Fruit fly (Drosophila melanogaster) whole organism, embryonic: Measurements from ENCODE around the gene dgt2.

ENCODE experiments used
- Awh ChIP-seq: fragments of 200-800 bp; sonication (Bioruptor generic); IDR thresholded peaks from 2 replicates; pipeline ENCODE4, ENCODE4 v1.3.6; 2022; ENCODE audit warnings: missing biosample characterization, missing genetic modification characterization
- CG11504 ChIP-seq: fragments of 200-800 bp; sonication (Bioruptor generic); optimal IDR thresholded peaks from 3 replicates; lab custom pipeline; 2019; ENCODE audit warnings: missing biosample characterization, mild to moderate bottlenecking, missing genetic modification characterization, moderate library complexity
- CG11696 ChIP-seq: fragments of 200-800 bp; sonication (Bioruptor generic); IDR thresholded peaks from 2 replicates; pipeline ENCODE4 v1.3.6; 2022; ENCODE audit warnings: missing biosample characterization, missing genetic modification characterization
- CG12155 ChIP-seq: fragments of 200-800 bp; sonication (Bioruptor generic); optimal IDR thresholded peaks from 3 replicates; lab custom pipeline; 2016; ENCODE audit warnings: missing biosample characterization, missing genetic modification characterization
- CG17359 ChIP-seq: fragments of 200-800 bp; sonication (Bioruptor generic); optimal IDR thresholded peaks from 3 replicates; lab custom pipeline; 2018; ENCODE audit warnings: missing biosample characterization, mild to moderate bottlenecking, missing genetic modification characterization, moderate library complexity
- CG18011 ChIP-seq: fragments of 200-800 bp; sonication (Bioruptor generic); optimal IDR thresholded peaks from 2 replicates; lab custom pipeline; 2017; ENCODE audit warnings: missing biosample characterization, missing genetic modification characterization, mild to moderate bottlenecking, moderate library complexity, missing genotype
- CG2199 ChIP-seq: fragments of 200-800 bp; sonication (Bioruptor generic); IDR thresholded peaks from 3 replicates; pipeline ENCODE4 v1.3.6; 2022; ENCODE audit warnings: missing biosample characterization, missing genetic modification characterization
- CG2712 ChIP-seq: fragments of 200-800 bp; optimal IDR thresholded peaks from 3 replicates; lab custom pipeline; 2019; ENCODE audit warnings: missing biosample characterization, mild to moderate bottlenecking, missing genetic modification characterization, moderate library complexity
- CG30431 ChIP-seq: fragments of 200-800 bp; sonication (Bioruptor generic); optimal IDR thresholded peaks from 2 replicates; lab custom pipeline; 2017; ENCODE audit warnings: missing biosample characterization, missing genetic modification characterization
- CG33213 ChIP-seq: fragments of 200-800 bp; sonication (Bioruptor generic); optimal IDR thresholded peaks from 3 replicates; lab custom pipeline; 2016; ENCODE audit warnings: missing biosample characterization, missing genetic modification characterization
- CG4282 ChIP-seq: fragments of 200-800 bp; sonication (Bioruptor generic); optimal IDR thresholded peaks from 2 replicates; lab custom pipeline; 2016; ENCODE audit warnings: missing biosample characterization, missing genetic modification characterization
- CG6683 ChIP-seq: fragments of 200-800 bp; sonication (Bioruptor generic); optimal IDR thresholded peaks from 2 replicates; lab custom pipeline; 2017; ENCODE audit warnings: missing biosample characterization, mild to moderate bottlenecking, missing genetic modification characterization, missing genetic modification reagents
- CG7271 ChIP-seq: fragments of 200-800 bp; sonication (Bioruptor generic); optimal IDR thresholded peaks from 2 replicates; lab custom pipeline; 2018; ENCODE audit warnings: missing biosample characterization, mild to moderate bottlenecking, missing genetic modification characterization, moderate library complexity
- CG8388 ChIP-seq: fragments of 200-800 bp; sonication (Bioruptor generic); optimal IDR thresholded peaks from 2 replicates; lab custom pipeline; 2019; ENCODE audit warnings: missing biosample characterization, mild to moderate bottlenecking, missing genetic modification characterization, moderate library complexity
- CG8765 ChIP-seq: fragments of 200-800 bp; sonication (Bioruptor generic); IDR thresholded peaks from 2 replicates; pipeline ENCODE4 v1.3.6; 2022; ENCODE audit warnings: missing biosample characterization, missing genetic modification characterization
- Camta ChIP-seq: fragments of 200-800 bp; sonication (Bioruptor generic); optimal IDR thresholded peaks from 2 replicates; lab custom pipeline; 2016; ENCODE audit warnings: missing biosample characterization, missing genetic modification characterization
- CkIIα-i1 ChIP-seq: fragments of 200-800 bp; sonication (Bioruptor generic); IDR thresholded peaks from 2 replicates; pipeline ENCODE4 v1.3.6; 2022; ENCODE audit warnings: missing biosample characterization, missing genetic modification characterization
- E2f2 ChIP-seq: fragments of 200-800 bp; sonication (Bioruptor generic); IDR thresholded peaks from 2 replicates; pipeline ENCODE4 v1.3.6; 2022; ENCODE audit warnings: missing biosample characterization, missing genetic modification characterization
- ERR ChIP-seq: fragments of 200-800 bp; sonication (Bioruptor generic); optimal IDR thresholded peaks from 2 replicates; lab custom pipeline; 2016; ENCODE audit warnings: missing biosample characterization, missing genetic modification characterization
- Fer3 ChIP-seq: fragments of 200-800 bp; sonication (Bioruptor generic); optimal IDR thresholded peaks from 2 replicates; lab custom pipeline; 2018; ENCODE audit warnings: missing biosample characterization, mild to moderate bottlenecking, missing genetic modification characterization, moderate library complexity
- HLH4C ChIP-seq: fragments of 200-800 bp; sonication (Bioruptor generic); IDR thresholded peaks from 3 replicates; pipeline ENCODE4 v1.3.6; 2022; ENCODE audit warnings: missing biosample characterization, missing genetic modification characterization; ENCODE audit not compliant: partially characterized antibody
- MTF-1 ChIP-seq: fragments of 200-800 bp; sonication (Bioruptor generic); optimal IDR thresholded peaks from 2 replicates; lab custom pipeline; 2018; ENCODE audit warnings: missing biosample characterization, mild to moderate bottlenecking, missing genetic modification characterization, borderline replicate concordance
- NfI ChIP-seq: fragments of 200-800 bp; sonication (Bioruptor generic); optimal IDR thresholded peaks from 3 replicates; lab custom pipeline; 2018; ENCODE audit warnings: missing biosample characterization, mild to moderate bottlenecking, missing genetic modification characterization, moderate library complexity
- Pdp1 ChIP-seq, 2 experiments: fragments of 200-800 bp; sonication (Bioruptor generic); optimal IDR thresholded peaks; 3 replicates each; lab custom pipeline; 2016; ENCODE audit warnings: missing biosample characterization in 2 of 2, missing genetic modification characterization in 2 of 2, mild to moderate bottlenecking in 1 of 2, moderate library complexity in 1 of 2
- Sin3A ChIP-seq: fragments of >200 bp; optimal IDR thresholded peaks from 2 replicates; lab custom pipeline; 2018
- Ssrp ChIP-seq: fragments of 200-800 bp; sonication (Bioruptor generic); optimal IDR thresholded peaks from 2 replicates; lab custom pipeline; 2018; ENCODE audit warnings: missing biosample characterization, mild to moderate bottlenecking, missing genetic modification characterization, moderate library complexity
- Xrp1 ChIP-seq: fragments of 200-800 bp; sonication (Bioruptor generic); IDR thresholded peaks from 2 replicates; pipeline ENCODE4 v1.3.6; 2022; ENCODE audit warnings: missing biosample characterization, missing genetic modification characterization
- amos ChIP-seq: fragments of 200-800 bp; sonication (Bioruptor generic); IDR thresholded peaks from 2 replicates; pipeline ENCODE4 v1.3.6; 2022; ENCODE audit warnings: missing biosample characterization, missing genetic modification characterization; ENCODE audit not compliant: partially characterized antibody
- bigmax ChIP-seq: fragments of 200-800 bp; sonication (Bioruptor generic); optimal IDR thresholded peaks from 2 replicates; lab custom pipeline; 2018; ENCODE audit warnings: missing biosample characterization, mild to moderate bottlenecking, missing genetic modification characterization
- crp ChIP-seq, 2 experiments: fragments of 200-800 bp; sonication (Bioruptor generic); optimal IDR thresholded peaks; 2 replicates in 1 of 2; 3 replicates in 1 of 2; lab custom pipeline; 2017; ENCODE audit warnings: missing biosample characterization in 2 of 2, missing genetic modification characterization in 2 of 2, mild to moderate bottlenecking in 1 of 2, moderate library complexity in 1 of 2
- dan ChIP-seq: fragments of 200-800 bp; sonication (Bioruptor generic); IDR thresholded peaks from 2 replicates; pipeline ENCODE4 v1.3.6; 2022; ENCODE audit warnings: missing biosample characterization, missing genetic modification characterization
- grn ChIP-seq: fragments of 200-800 bp; sonication (Bioruptor generic); optimal IDR thresholded peaks from 3 replicates; lab custom pipeline; 2017; ENCODE audit warnings: missing biosample characterization, missing genetic modification characterization
- gt ChIP-seq: fragments of 200-800 bp; sonication (Bioruptor generic); IDR thresholded peaks from 2 replicates; pipeline ENCODE4 v1.3.6; 2022; ENCODE audit warnings: missing biosample characterization, missing genetic modification characterization
- ind ChIP-seq: fragments of 200-800 bp; sonication (Bioruptor generic); optimal IDR thresholded peaks from 3 replicates; lab custom pipeline; 2016; ENCODE audit warnings: missing biosample characterization, missing genetic modification characterization
- kay ChIP-seq: fragments of 200-800 bp; sonication (Bioruptor generic); optimal IDR thresholded peaks from 2 replicates; lab custom pipeline; 2016; ENCODE audit warnings: missing biosample characterization, missing genetic modification characterization
- lilli ChIP-seq: fragments of 200-800 bp; sonication (Bioruptor generic); optimal IDR thresholded peaks from 3 replicates; lab custom pipeline; 2016; ENCODE audit warnings: missing biosample characterization, missing genetic modification characterization
- lola ChIP-seq, 3 experiments: fragments of >200 bp in 2 of 3; fragments of 200-800 bp in 1 of 3; sonication (Bioruptor generic) in 1 of 3; optimal IDR thresholded peaks; 2 replicates each; lab custom pipeline; 2017 to 2019; ENCODE audit warnings: missing biosample characterization in 3 of 3, missing genetic modification characterization in 3 of 3, mild to moderate bottlenecking in 1 of 3, moderate library complexity in 1 of 3
- luna ChIP-seq: fragments of 200-800 bp; sonication (Bioruptor generic); optimal IDR thresholded peaks from 2 replicates; lab custom pipeline; 2016; ENCODE audit warnings: missing biosample characterization, missing genetic modification characterization
- nom ChIP-seq: fragments of 200-800 bp; sonication (Bioruptor generic); optimal IDR thresholded peaks from 2 replicates; lab custom pipeline; 2017; ENCODE audit warnings: missing biosample characterization, missing genetic modification characterization, mild to moderate bottlenecking, moderate library complexity, missing genetic modification reagents
- onecut ChIP-seq: fragments of 200-800 bp; sonication (Bioruptor generic); IDR thresholded peaks from 2 replicates; pipeline ENCODE4 v1.3.6; 2022; ENCODE audit warnings: missing biosample characterization, missing genetic modification characterization
- psq ChIP-seq: fragments of 200-800 bp; sonication (Bioruptor generic); optimal IDR thresholded peaks from 2 replicates; lab custom pipeline; 2017; ENCODE audit warnings: missing biosample characterization, missing genetic modification characterization
- run ChIP-seq: fragments of 200-800 bp; sonication (Bioruptor generic); optimal IDR thresholded peaks from 3 replicates; lab custom pipeline; 2018; ENCODE audit warnings: missing biosample characterization, mild to moderate bottlenecking, missing genetic modification characterization
- seq ChIP-seq: fragments of 200-800 bp; sonication (Bioruptor generic); IDR thresholded peaks from 2 replicates; pipeline ENCODE4 v1.3.6; 2022; ENCODE audit warnings: missing biosample characterization, missing genetic modification characterization
- slbo ChIP-seq: fragments of 200-800 bp; sonication (Bioruptor generic); IDR thresholded peaks from 2 replicates; pipeline ENCODE4 v1.3.6; 2022; ENCODE audit warnings: missing biosample characterization, missing genetic modification characterization
- sna ChIP-seq: fragments of 200-800 bp; sonication (Bioruptor generic); IDR thresholded peaks from 2 replicates; pipeline ENCODE4 v1.3.6; 2022; ENCODE audit warnings: missing biosample characterization, missing genetic modification characterization; ENCODE audit not compliant: partially characterized antibody
- ssp ChIP-seq: fragments of 200-800 bp; sonication (Bioruptor generic); IDR thresholded peaks from 2 replicates; pipeline ENCODE4 v1.3.6; 2022; ENCODE audit warnings: missing biosample characterization, missing genetic modification characterization
- sug ChIP-seq: fragments of 200-800 bp; optimal IDR thresholded peaks from 2 replicates; lab custom pipeline; 2019; ENCODE audit warnings: missing biosample characterization, mild to moderate bottlenecking, missing genetic modification characterization, moderate library complexity
- vnd ChIP-seq: fragments of 200-800 bp; sonication (Bioruptor generic); IDR thresholded peaks from 3 replicates; pipeline ENCODE4 v1.3.6; 2022; ENCODE audit warnings: missing biosample characterization, missing genetic modification characterization; ENCODE audit not compliant: partially characterized antibody

Gene dgt2

DNA sequence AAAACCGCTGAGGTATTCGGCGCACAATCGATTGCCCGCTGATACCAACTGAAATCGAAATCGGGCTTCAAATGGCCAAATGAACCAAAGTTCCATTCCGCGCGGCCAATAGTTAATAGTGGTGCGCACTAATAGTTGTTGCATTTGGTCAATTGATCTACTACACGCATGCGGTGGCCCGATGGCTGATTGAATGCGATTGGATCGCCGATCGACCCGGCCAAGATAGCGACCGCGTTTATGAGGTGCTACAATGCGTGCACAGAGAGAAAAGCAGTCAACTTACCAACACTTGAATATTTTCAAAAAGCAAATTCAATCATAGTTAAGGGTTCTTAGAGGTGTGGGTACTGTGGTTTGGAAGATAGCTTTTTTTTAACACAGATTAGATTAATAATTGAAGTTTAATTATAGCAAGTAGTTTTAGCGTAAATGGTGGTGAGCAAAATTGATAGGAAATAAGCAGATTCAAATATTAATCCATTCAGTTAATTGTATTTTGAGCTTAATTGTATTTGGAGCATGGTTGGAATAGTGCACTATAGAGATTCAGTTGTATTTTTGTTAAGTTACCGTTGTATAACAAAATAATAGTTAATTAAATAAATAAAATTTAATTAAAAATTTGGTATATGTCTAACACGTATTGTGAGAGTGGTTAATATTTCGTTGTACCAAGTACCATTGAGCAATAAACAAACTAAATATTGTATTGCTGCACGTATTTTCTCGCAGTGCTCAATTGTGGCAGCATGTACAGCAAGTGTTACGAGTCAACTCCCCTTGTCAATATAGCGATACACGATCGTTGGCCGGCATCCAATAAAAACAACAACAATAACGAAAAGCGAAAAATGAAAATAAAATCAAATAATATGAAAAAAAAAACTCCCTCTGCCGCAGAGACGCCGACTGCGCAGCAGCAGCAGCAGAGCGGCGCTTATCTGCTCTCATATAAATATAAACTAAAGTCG, 37.0 kb downstream of the dgt2 start (continued):
- TF ChIP-seq slbo (peak; percentile 63), ind (GFP tag; lab: Kevin White, UChicago) (peak; percentile 38), CG2199 (GFP tag; lab: Robert Waterston, UW) (0 out of 3 replicates have a peak, but pooled peaks have one; percentile 69), Pdp1 (GFP tag; optimal IDR thresholded peaks at IDR 0.05; lab: Kevin White, UChicago) (peak in 1 of 2 experiments; percentile 37), MTF-1 (GFP tag; lab: Kevin White, UChicago) (no peak), Camta (GFP tag; lab: Kevin White, UChicago) (no peak), CG33213 (GFP tag; lab: Kevin White, UChicago) (no peak), Fer3 (peak; percentile 24), Xrp1 (GFP tag; lab: Robert Waterston, UW) (no peak; the same call in none of the 2 replicates), crp (GFP tag; optimal IDR thresholded peaks at IDR 0.05; lab: Kevin White, UChicago) (no peak), CG7271 (tag; lab: Kevin White, UChicago) (no peak), kay (GFP tag; lab: Kevin White, UChicago) (no peak), CG17359 (tag; lab: Kevin White, UChicago) (peak; percentile 30), ssp (no peak), vnd (GFP tag; lab: Robert Waterston, UW) (no peak), luna (GFP tag; lab: Kevin White, UChicago) (no peak), HLH4C (GFP tag; lab: Robert Waterston, UW) (no peak), CG11696 (GFP tag; lab: Robert Waterston, UW) (peak; percentile 13; the same call in 1 of the 2 replicates), Sin3A (lab: Kevin White, UChicago) (no peak), lola (GFP tag; optimal IDR thresholded peaks at IDR 0.05; lab: Kevin White, UChicago) (peak in 1 of 3 experiments; percentile 75), run (tag; lab: Kevin White, UChicago) (no peak), dan (GFP tag; lab: Robert Waterston, UW) (no peak), CG8388 (GFP tag; lab: Kevin White, UChicago) (peak; percentile 46), CG30431 (GFP tag; lab: Kevin White, UChicago) (peak; percentile 60), seq (GFP tag; lab: Robert Waterston, UW) (peak; percentile 32; the same call in 1 of the 2 replicates), ERR (GFP tag; lab: Kevin White, UChicago) (no peak), NfI (GFP tag; lab: Kevin White, UChicago) (peak; percentile 31), CG8765 (no peak), amos (no peak), lilli (GFP tag; lab: Kevin White, UChicago) (peak; percentile 50), CG6683 (GFP tag; lab: Kevin White, UChicago) (no peak), grn (GFP tag; lab: Kevin White, UChicago) (peak; percentile 95), E2f2 (GFP tag; lab: Robert Waterston, UW) (peak; percentile 36), Ssrp (tag; lab: Kevin White, UChicago) (peak; percentile 65), CkIIα-i1 (GFP tag; lab: Robert Waterston, UW) (no peak), CG11504 (tag; lab: Kevin White, UChicago) (peak; percentile 72), sug (tag; lab: Kevin White, UChicago) (peak; percentile 11), bigmax (GFP tag; lab: Kevin White, UChicago) (no peak), CG18011 (GFP tag; lab: Kevin White, UChicago) (no peak), sna (no peak), gt (GFP tag; lab: Robert Waterston, UW) (no peak), onecut (GFP tag; lab: Robert Waterston, UW) (peak; percentile 23; the same call in 1 of the 2 replicates), CG4282 (GFP tag; lab: Kevin White, UChicago) (no peak), CG12155 (GFP tag; lab: Kevin White, UChicago) (peak; percentile 11), nom (GFP tag; lab: Kevin White, UChicago) (peak; percentile 98), psq (no peak), Awh (GFP tag; lab: Robert Waterston, UW) (peak; percentile 52), CG2712 (peak; percentile 53)
